Fruit fly (Drosophila melanogaster): ENCODE measurements around the gene usp.
A peak's percentile ranks its signal among the peaks of the same experiment; 100 is the strongest.

usp gene

DNA sequence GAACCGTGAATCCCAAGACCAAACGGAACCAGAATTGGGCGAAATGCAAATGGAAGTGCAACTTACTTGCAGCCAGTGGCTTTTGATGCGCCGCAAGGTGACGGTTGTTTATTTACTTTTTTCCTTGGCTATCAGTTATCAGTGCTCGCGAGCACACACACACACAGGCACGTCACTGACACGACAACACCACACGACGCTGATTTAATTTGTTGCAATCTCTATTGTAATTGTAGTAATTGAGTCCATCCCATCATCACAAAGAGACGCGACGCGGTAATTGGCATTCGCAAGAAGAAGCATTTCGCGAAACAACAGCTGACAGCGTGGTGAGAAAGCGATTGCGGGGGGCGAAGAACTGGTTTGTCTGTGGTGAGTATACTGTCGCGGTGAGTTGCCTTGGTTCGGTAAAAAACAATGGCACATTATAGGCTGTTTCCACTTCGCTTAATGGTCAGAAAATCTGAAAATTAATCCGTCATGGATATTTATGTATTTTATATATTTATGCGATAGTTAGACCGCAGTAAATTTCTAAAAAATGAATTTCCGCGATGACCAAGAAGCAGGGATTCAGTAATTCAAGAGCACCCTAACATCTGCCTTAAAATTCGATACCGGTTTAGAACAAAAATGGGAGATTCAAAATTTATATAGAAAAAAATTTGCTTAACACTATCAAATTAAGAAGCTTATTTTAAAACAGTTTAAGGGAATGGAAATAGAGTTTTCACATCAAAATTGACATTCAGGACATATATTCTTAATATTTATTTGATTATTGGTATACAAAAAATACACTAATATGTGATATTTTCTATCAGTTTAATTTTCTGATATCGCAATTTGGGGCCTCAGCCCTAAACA lies at the start of gene usp, which contains the start of gene Actn:
usp (minus strand) TSS at position 331 of the 867 bp plus-strand sequence.
Actn (minus strand) TSS at position 331 of the 867 bp plus-strand sequence.
- TF ChIP-seq pad (GFP tag; optimal IDR thresholded peaks at IDR 0.05) (peak; percentile 25), bab1 (GFP tag; optimal IDR thresholded peaks at IDR 0.05) (no peak), CG12768 (GFP tag; optimal IDR thresholded peaks at IDR 0.05) (no peak), CG5204 (GFP tag; optimal IDR thresholded peaks at IDR 0.05) (no peak), CG7045 (GFP tag; optimal IDR thresholded peaks at IDR 0.05) (no peak), CG33017 (tag; optimal IDR thresholded peaks at IDR 0.05) (peak; percentile 1), ovo (GFP tag; optimal IDR thresholded peaks at IDR 0.05) (peak; percentile 49), toe (GFP tag; optimal IDR thresholded peaks at IDR 0.05) (peak; percentile 27), tj (GFP tag; optimal IDR thresholded peaks at IDR 0.05) (no peak), Mnt (GFP tag; optimal IDR thresholded peaks at IDR 0.05) (peak; percentile 46), kay (GFP tag; ENCODE audit: borderline replicate concordance) (no peak), CG7101 (tag; optimal IDR thresholded peaks at IDR 0.05) (no peak), Hr96 (GFP tag; optimal IDR thresholded peaks at IDR 0.05) (peak; percentile 10), Crg-1 (GFP tag; optimal IDR thresholded peaks at IDR 0.05) (peak; percentile 16), CG1620 (GFP tag; optimal IDR thresholded peaks at IDR 0.05) (peak; percentile 5), CG14711 (tag; optimal IDR thresholded peaks at IDR 0.05) (peak; percentile 53), cic (GFP tag; optimal IDR thresholded peaks at IDR 0.05) (peak; percentile 63), cnc (optimal IDR thresholded peaks at IDR 0.05) (no peak), Clk (GFP tag; optimal IDR thresholded peaks at IDR 0.05) (no peak), CG11617 (GFP tag; optimal IDR thresholded peaks at IDR 0.05) (no peak)

DNA sequence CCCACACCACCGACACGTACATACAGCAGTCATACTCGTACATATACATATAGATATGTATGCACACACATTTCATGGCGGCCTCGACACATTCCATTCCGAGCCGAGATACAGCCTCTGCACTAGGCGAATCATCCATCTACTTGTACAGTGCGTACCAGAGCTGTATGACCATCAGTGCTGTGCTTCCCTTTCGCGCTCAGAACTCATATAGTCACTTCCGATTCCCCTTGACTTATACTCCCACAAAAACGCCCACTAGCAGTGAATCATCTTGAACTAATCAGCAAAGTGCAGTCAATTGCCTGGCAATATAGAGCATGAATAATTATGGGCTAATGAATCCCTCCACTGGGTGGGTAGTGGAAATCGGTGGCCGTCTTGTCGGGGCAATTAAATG lies 47.7 kb upstream of the usp start:
- no peak for TF ChIP-seq ovo (GFP tag; optimal IDR thresholded peaks at IDR 0.05)
- TF ChIP-seq CG14711 (tag; optimal IDR thresholded peaks at IDR 0.05) = no peak
- no peak for TF ChIP-seq toe (GFP tag; optimal IDR thresholded peaks at IDR 0.05)
- TF ChIP-seq bab1 (GFP tag; optimal IDR thresholded peaks at IDR 0.05) = no peak

DNA sequence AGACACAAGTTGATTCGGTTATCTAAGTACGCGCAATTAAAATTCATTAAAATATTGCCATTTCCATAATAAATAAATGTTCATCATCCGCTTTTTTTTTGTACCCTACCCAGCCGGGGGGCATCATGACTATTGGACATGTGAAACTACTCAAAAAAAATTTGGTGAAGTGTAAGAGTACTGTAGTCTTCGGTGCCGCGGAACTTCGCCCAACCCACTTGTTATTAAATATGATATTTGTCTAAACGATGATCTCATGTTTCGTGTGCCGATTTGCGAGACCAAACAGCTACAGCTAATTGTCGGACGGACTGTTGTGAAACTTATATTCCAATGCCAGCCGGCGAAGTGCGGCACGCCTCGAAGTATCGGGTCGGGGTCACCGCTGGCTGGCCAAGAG lies 46.7 kb upstream of the usp start:
- TF ChIP-seq CG5204 (GFP tag; optimal IDR thresholded peaks at IDR 0.05) = no peak
- no peak for TF ChIP-seq CG1620 (GFP tag; optimal IDR thresholded peaks at IDR 0.05)
- TF ChIP-seq tj (GFP tag; optimal IDR thresholded peaks at IDR 0.05) = no peak
- TF ChIP-seq cnc (optimal IDR thresholded peaks at IDR 0.05) = no peak
- no peak for TF ChIP-seq CG12768 (GFP tag; optimal IDR thresholded peaks at IDR 0.05)
- TF ChIP-seq toe (GFP tag; optimal IDR thresholded peaks at IDR 0.05) = no peak
- no peak for TF ChIP-seq CG14711 (tag; optimal IDR thresholded peaks at IDR 0.05)
- no peak for TF ChIP-seq ovo (GFP tag; optimal IDR thresholded peaks at IDR 0.05)
- no peak for TF ChIP-seq Clk (GFP tag; optimal IDR thresholded peaks at IDR 0.05)
- no peak for TF ChIP-seq CG7045 (GFP tag; optimal IDR thresholded peaks at IDR 0.05)
- TF ChIP-seq cic (GFP tag; optimal IDR thresholded peaks at IDR 0.05) = no peak
- no peak for TF ChIP-seq CG7101 (tag; optimal IDR thresholded peaks at IDR 0.05)
- no peak for TF ChIP-seq Hr96 (GFP tag; optimal IDR thresholded peaks at IDR 0.05)
- TF ChIP-seq CG33017 (tag; optimal IDR thresholded peaks at IDR 0.05) = no peak
- TF ChIP-seq bab1 (GFP tag; optimal IDR thresholded peaks at IDR 0.05) = no peak
- TF ChIP-seq Mnt (GFP tag; optimal IDR thresholded peaks at IDR 0.05) = no peak
- no peak for TF ChIP-seq kay (GFP tag; ENCODE audit: borderline replicate concordance)

DNA sequence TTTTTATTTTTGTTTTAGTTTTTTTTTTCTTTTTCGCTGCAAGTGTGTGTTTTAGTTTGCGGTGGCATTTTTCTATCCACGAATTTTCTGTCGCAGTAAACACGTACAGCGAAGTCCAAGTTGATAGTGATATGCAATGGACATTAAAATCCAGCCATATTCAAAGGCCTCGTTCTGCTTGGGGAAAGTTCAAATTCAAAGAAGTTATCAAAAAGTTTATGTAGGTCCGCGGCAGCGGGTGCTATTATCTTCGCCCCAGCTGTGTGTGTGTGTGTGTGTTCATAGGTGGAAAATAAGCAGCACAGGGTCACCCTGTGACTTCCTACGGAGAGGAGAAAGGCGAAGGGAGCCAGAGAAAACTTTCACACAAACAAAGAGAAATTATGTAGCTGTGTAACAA lies 45.4 kb upstream of the usp start:
- TF ChIP-seq tj (GFP tag; optimal IDR thresholded peaks at IDR 0.05) = peak; percentile 16
- no peak for TF ChIP-seq CG7045 (GFP tag; optimal IDR thresholded peaks at IDR 0.05)

DNA sequence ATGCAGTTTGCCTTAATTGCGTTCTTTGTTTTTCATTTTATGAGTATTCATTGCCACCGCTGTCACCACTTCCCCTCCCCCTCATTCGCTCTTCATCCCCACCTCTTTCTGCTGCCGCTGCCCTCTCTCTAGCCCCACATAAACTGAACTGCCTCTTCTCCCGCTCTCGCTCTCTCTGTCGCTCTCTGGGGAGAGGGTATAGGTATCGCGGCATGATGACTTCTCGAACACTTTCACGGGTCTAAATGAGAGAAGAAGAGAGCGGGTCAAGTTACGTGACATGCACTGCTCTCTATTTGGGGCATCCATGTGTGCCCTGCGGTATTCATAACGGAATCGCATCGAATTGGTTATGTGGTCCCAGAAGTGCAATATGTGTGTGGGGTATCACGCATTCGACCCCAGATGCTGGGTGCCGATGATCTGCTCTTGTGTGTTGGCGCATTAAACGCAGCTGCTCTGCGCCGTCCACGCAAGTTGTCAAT lies 41.6 kb upstream of the usp start:
- TF ChIP-seq ovo (GFP tag; optimal IDR thresholded peaks at IDR 0.05) = peak; percentile 45
- peak; percentile 89 for TF ChIP-seq tj (GFP tag; optimal IDR thresholded peaks at IDR 0.05)
- no peak for TF ChIP-seq CG7045 (GFP tag; optimal IDR thresholded peaks at IDR 0.05)
- TF ChIP-seq CG7101 (tag; optimal IDR thresholded peaks at IDR 0.05) = peak; percentile 48
- TF ChIP-seq Mnt (GFP tag; optimal IDR thresholded peaks at IDR 0.05) = peak; percentile 53
- TF ChIP-seq CG1620 (GFP tag; optimal IDR thresholded peaks at IDR 0.05) = no peak
- TF ChIP-seq CG11617 (GFP tag; optimal IDR thresholded peaks at IDR 0.05) = no peak
- peak; percentile 1 for TF ChIP-seq bab1 (GFP tag; optimal IDR thresholded peaks at IDR 0.05)
- TF ChIP-seq CG14711 (tag; optimal IDR thresholded peaks at IDR 0.05) = peak; percentile 9
- peak; percentile 30 for TF ChIP-seq Crg-1 (GFP tag; optimal IDR thresholded peaks at IDR 0.05)

DNA sequence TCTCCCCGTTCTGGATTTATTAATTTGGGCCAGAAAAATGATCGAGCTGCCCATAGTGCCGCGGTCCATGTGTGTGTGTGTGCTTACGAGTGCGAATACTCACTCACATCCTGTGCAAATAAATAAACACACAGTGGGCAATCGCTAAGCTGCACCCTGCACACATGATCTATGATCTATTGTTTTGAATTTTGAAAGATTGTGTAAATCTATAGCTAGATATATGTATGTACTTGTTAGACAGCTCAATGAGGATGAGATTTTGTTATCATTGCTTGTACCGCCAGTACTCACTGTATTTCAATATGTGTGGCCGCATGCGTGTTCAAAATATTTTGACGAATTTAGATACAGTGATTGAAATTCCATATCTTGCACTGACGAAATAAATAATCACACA lies 41.0 kb upstream of the usp start:
- no peak for TF ChIP-seq cic (GFP tag; optimal IDR thresholded peaks at IDR 0.05)
- TF ChIP-seq CG7045 (GFP tag; optimal IDR thresholded peaks at IDR 0.05) = peak; percentile 39
- TF ChIP-seq pad (GFP tag; optimal IDR thresholded peaks at IDR 0.05) = peak; percentile 47
- TF ChIP-seq cnc (optimal IDR thresholded peaks at IDR 0.05) = no peak
- TF ChIP-seq tj (GFP tag; optimal IDR thresholded peaks at IDR 0.05) = no peak
- TF ChIP-seq CG11617 (GFP tag; optimal IDR thresholded peaks at IDR 0.05) = peak; percentile 25
- no peak for TF ChIP-seq kay (GFP tag; ENCODE audit: borderline replicate concordance)
- TF ChIP-seq Mnt (GFP tag; optimal IDR thresholded peaks at IDR 0.05) = peak; percentile 45
- TF ChIP-seq toe (GFP tag; optimal IDR thresholded peaks at IDR 0.05) = peak; percentile 14
- TF ChIP-seq CG33017 (tag; optimal IDR thresholded peaks at IDR 0.05) = peak; percentile 83
- TF ChIP-seq bab1 (GFP tag; optimal IDR thresholded peaks at IDR 0.05) = peak; percentile 81
- no peak for TF ChIP-seq Clk (GFP tag; optimal IDR thresholded peaks at IDR 0.05)
- TF ChIP-seq CG7101 (tag; optimal IDR thresholded peaks at IDR 0.05) = peak; percentile 88
- peak; percentile 22 for TF ChIP-seq CG1620 (GFP tag; optimal IDR thresholded peaks at IDR 0.05)
- TF ChIP-seq Hr96 (GFP tag; optimal IDR thresholded peaks at IDR 0.05) = peak; percentile 68
- peak; percentile 85 for TF ChIP-seq CG14711 (tag; optimal IDR thresholded peaks at IDR 0.05)
- peak; percentile 20 for TF ChIP-seq Crg-1 (GFP tag; optimal IDR thresholded peaks at IDR 0.05)
- peak; percentile 51 for TF ChIP-seq CG12768 (GFP tag; optimal IDR thresholded peaks at IDR 0.05)
